Fruit fly (Drosophila melanogaster) ovary, adult (tissue): Measurements from ENCODE around the gene CG32856.

ENCODE experiments used
- CG17801 ChIP-seq: fragments of 200-800 bp; optimal IDR thresholded peaks from 2 replicates; lab custom pipeline; 2019; ENCODE audit warnings: missing biosample characterization, mild to moderate bottlenecking, missing genetic modification characterization, moderate library complexity; ENCODE audit not compliant: partially characterized antibody

CG32856 gene

DNA sequence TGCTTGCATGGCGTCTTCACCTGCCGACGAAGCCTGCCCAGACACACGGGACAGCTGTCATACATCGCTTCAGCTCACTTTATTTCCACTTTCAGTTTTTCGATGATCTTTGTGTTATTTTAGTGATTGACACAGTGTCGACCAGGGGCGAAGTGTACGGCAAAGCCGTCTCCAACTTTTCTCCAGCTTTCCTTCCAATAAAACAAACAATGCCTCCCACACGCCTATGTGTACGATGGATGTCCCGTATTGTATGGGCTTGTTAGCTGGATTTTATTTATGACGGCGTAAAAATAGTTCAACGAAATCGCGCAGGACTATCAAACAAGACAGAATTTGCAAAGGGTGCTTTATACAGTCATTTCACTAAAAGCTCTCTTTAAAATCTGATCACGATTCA, 14.3 kb downstream of the CG32856 start, which contains the start of the genes CG31088 and CG46383:
TSS of gene CG31088 (minus strand) at position 101 of the 400 bp plus-strand sequence.
TSS of gene CG46383 (minus strand) at position 101 of the 400 bp plus-strand sequence.
- TF ChIP-seq CG17801 (GFP tag; lab: Kevin White, UChicago) = no peak

DNA sequence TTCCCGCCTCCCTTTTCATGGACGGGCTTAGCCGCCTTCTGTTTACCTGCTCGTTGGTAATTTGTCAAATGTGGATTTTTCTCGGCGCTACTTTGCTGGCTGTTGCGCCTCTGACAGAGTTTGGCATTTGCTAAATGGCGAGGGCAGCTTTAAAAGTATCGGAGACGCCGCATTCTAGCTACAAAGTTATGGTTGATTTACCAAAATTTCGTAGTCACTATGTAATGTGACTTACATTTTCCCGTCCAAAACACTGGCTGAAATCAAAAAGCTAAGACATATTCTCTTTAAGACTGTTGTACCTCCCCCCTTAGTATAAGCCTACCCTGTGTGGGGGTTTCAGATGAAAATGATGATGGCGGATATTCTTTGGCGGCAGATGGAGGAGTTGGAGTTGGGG, 17.5 kb downstream of the CG32856 start:
- TF ChIP-seq CG17801 (GFP tag; lab: Kevin White, UChicago) = no peak

DNA sequence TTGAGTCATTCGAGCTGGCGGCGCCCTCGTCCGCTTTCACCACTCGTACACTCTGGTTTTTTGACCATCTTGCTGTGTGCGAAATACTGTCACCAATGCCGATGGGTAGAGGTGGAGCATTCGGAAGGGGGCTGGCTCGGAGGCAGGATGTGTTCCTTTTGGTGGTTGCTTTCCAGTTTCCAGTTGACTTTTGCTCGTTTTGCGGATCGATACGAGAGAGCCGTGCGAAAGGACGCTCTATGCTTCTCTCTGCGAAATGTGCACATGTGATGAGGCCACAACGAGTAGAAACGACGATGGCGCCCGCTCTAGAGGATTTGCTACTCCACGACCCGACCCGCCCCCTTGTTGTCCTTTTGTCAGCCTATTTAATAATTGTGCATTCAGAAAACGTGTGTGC, 27.4 kb downstream of the CG32856 start:
- TF ChIP-seq CG17801 (GFP tag; lab: Kevin White, UChicago) = no peak

DNA sequence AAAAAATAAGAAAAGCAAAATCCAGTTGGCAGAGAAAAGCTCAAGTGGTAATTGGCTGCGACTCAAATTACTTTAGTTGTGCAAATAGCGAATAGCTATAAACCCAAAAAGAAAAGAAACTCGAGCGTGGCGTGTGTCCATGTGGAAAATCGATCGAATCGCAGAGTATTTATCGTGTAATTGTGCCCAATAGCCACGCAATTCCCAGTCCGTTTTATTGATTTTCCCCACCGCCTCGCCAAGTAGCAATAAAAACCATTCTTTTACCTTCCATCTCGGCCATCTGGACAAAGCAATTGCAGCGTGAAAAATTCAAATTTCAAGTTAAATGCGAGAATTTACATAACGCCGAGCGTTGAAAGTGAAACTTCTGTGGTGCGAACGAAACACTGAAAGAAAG, 29.6 kb downstream of the CG32856 start:
- TF ChIP-seq CG17801 (GFP tag; lab: Kevin White, UChicago) = no peak

DNA sequence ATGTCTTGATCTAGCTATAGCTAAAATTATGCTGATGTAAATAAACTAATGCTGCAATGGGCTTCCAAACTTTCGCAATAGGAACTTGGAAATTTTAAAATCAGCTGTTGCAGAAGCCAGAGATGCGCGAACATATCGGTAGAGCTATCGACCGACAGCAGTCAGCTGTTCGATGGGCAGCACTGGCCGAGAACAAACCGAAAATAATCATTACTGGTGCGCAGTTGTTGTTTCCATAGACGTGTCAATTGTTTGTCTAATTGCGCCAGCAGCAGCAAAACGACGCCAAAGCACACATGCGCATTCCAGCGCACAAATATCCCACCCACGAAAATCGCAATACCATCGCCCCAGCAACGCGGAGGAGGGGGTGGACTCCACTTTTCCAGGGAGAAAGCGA, 30.2 kb downstream of the CG32856 start, which contains the start of gene Sap47:
TSS of gene Sap47 (plus strand) at position 149 of the 400 bp plus-strand sequence.
- TF ChIP-seq CG17801 (GFP tag; lab: Kevin White, UChicago) = no peak

DNA sequence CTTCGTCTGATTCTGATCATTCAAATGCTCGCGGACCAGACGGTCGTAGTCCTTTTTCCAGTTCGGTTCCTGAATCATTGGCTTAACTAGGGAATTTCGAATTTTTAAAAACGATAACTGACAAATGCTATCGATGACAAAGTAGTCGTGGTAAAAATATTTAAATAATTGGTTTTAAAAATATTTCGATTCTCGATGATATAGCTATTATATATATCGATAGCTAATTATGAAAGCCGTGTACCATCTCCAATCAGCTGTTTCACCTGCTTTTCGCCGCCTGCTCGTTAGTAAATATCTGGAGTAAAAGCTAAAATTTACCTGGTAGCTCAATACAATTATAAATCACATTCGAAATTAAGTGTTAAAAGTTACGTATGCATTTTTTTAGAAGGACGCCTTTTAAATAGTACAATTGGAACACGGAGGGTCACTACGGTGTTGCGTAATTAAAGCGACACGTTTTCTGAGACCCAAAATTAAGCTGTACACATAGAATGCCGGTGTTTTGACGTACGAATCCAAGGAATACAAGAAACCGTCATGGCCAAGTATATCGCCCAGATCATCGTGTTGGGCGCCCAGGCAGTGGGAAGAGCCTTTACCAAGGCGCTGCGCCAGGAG, 31.4 kb downstream of the CG32856 start, which contains the start of the genes CG5478 and blp:
TSS of gene CG5478 (minus strand) at position 126 of the 624 bp plus-strand sequence.
TSS of gene blp (plus strand) at position 239 of the 624 bp plus-strand sequence.
- no peak for TF ChIP-seq CG17801 (GFP tag; lab: Kevin White, UChicago)

DNA sequence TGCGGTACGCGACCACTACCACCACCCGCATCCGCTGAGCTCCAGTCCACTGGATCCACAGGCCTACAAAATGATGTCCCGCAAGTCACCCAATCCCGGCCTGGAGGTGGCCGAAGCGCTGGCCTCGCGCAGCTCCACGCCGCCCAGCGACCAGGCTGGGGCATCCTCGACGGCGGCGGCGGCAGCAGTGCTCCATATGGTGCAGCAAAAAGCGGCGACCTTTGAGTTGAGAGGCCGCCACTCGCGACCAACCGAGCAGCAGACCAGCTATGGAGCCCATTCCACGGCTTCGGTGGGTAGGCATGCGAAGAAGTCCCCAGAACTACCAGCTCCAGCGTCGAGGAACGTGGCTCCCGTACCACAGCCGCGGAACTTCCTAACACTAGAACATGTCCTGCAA, 35.1 kb downstream of the CG32856 start:
- no peak for TF ChIP-seq CG17801 (GFP tag; lab: Kevin White, UChicago)

DNA sequence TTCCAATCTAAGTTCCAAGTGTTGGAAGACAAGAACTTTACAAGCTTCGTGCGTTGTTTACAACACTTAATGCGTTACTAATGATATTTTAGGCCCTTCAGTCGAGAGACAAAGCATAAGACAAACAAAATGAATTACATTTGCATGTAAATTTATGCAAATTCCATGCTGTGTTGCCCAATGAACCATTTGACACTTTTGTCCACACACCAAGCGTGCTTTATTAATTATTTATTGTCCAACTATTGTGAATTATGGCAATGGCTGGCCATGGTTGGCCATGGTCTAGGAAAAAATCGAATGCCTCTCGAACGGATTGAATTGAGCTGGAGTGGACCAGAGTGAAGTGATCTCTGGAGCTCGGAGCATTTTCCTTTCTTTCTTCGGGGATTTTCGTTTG, 37.0 kb downstream of the CG32856 start:
- no peak for TF ChIP-seq CG17801 (GFP tag; lab: Kevin White, UChicago)

DNA sequence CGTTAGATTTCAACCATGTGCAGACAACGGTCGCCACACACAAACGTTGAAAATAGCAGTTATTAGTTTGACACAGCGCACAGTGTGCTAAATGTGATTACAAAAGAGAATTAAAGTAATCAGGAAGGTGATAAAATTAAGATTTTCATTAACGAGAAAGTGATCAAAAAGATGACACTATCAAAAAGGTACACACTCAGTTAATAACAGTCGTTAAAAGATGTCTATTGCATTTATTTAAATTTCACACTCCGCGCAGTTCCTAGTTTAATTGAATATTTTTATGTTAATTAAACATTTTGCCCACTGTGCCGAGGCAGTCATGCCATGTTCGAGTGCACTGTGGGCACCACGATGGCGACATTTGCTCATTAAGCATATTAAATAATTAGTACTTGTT, 38.0 kb downstream of the CG32856 start:
- TF ChIP-seq CG17801 (GFP tag; lab: Kevin White, UChicago) = no peak

DNA sequence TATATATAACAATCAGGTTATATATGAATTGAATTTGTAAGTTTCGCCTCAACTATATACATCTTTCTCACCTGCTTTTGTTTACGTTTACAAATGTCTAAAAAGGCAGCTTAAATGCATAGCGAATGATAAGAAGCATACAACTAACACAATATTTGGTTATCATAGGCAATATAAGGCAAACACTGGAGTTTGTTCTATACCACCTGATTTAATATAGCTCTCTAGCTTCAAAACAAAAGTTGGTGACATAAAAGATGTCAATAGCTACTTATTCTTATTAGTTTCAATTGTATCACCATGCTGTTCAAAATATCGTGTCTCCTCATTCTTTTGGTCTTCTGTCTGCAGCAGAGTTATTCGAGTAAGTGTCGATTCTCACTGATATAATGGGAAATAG, 39.2 kb downstream of the CG32856 start:
- TF ChIP-seq CG17801 (GFP tag; lab: Kevin White, UChicago) = no peak

DNA sequence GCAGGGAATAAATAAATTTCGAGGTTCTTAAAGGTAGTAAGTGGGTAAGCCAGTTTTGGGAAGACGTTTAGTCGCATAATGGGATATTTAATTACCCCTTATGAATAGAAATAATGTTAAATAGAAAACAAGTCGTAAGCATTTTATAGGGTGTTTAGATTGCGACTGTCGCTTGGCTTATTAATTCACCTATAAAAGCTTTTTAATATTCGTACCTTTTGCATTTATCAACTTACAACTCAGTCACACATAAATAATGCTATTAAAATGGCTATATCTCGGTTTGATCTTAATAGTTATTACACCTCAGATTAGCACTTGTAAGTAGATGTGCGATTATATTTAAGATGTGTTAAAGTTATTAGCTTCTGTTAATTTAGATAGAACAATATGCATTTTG, 39.8 kb downstream of the CG32856 start, which contains the start of gene CG34276:
TSS of gene CG34276 (plus strand) at position 301 of the 400 bp plus-strand sequence.
- no peak for TF ChIP-seq CG17801 (GFP tag; lab: Kevin White, UChicago)

DNA sequence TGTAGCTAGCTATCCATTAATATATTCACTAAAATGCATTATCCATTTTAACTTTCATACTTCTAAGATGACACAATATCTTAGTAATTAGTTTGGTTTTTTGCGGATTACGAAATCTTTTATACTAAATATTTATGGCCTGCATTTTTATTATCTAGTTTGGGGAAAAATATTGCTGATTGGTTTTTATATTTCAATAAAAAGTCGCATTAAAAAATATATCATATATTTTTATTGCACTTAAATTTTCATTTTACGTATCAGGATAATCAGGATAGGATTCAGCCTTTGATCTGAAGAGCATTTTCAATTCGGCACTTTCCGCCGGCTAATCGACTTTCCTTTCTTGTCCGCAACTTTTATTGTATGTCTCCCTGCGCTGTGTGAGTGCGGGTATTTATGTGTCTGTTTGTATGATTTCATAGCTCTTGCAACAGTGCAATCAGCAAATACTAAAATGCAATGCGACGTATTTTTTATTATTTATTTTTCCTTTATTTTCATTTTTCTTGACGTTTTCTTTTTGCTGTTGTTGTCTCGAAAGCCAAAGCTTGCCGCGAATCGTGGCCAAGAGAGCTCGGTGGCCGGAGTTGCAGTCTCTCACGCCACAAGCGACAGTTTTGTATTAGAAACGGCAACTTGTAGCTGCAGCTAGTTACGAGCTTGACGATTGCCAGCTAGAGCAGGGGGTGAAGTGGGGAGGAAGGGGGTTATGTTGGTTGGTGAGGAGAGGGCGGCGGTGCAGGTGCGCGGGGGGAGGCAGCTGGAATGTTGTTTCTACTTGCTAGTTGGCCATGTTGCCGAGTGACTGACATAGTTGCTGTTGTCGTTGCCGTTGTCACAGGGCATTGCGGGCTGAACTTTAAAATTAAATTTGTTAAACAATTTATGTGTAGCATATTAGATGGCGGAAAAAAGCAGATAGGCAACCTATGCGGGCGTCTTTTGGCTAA, 42.3 kb downstream of the CG32856 start:
- TF ChIP-seq CG17801 (GFP tag; lab: Kevin White, UChicago) = no peak

DNA sequence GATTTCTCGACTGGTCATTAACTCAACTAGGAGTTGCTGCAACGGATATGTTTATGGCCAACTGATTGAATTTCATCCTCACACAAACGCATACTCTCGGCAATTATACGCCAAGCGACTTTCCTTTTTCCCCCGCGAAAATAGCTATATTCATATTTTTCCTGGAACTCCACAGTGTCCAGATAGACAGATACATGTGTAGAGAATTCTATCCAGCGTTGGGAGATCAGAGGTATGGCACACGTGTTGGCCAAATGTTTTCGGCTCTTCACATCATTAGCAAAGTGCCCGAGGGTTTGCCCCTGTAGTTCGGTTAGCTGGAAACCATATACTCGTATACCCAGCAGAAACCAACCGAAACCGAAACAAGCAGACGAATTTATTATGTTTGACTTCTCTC, 43.4 kb downstream of the CG32856 start:
- TF ChIP-seq CG17801 (GFP tag; lab: Kevin White, UChicago) = no peak

DNA sequence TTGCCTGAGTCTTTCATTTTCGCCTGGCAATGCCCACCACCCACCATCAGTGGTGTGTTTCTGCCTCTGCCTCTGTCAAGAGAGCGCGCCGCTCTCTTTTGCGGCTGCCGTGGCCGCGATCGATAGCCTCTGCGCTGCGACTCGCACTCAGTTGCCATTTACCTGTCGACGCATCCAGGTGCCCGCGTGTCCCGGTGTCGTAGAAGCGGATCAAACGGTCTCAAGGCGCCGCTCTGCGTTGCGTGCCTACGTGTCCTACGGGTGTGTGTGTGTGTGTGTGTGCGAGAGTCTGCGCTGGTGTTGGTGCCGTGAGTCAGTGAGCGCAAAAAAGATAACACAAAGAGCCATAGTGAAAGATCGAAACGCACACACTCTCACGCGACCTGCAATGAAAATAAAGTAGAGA, 44.4 kb downstream of the CG32856 start, which contains the start of gene Fbxl7:
TSS of gene Fbxl7 (plus strand) at position 148 of the 406 bp plus-strand sequence.
- TF ChIP-seq CG17801 (GFP tag; lab: Kevin White, UChicago) = no peak

DNA sequence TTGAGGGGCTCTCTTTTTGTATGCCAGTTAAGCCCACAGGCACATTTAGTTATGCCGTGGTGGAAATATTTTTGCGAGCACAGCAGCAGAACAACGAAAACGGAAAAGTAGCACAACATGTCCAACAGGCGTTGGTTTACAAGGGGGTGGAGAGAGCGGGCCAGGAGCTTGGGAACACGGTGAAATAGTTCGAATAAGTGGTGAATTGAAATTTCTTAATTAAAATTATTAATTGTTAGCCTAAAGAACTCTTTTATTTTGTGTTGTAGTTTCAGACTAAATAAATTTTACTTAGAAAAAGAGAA, 45.0 kb downstream of the CG32856 start:
- no peak for TF ChIP-seq CG17801 (GFP tag; lab: Kevin White, UChicago)
